Fruit fly (Drosophila melanogaster): Measurements from ENCODE around the gene mip130.

Gene mip130

DNA sequence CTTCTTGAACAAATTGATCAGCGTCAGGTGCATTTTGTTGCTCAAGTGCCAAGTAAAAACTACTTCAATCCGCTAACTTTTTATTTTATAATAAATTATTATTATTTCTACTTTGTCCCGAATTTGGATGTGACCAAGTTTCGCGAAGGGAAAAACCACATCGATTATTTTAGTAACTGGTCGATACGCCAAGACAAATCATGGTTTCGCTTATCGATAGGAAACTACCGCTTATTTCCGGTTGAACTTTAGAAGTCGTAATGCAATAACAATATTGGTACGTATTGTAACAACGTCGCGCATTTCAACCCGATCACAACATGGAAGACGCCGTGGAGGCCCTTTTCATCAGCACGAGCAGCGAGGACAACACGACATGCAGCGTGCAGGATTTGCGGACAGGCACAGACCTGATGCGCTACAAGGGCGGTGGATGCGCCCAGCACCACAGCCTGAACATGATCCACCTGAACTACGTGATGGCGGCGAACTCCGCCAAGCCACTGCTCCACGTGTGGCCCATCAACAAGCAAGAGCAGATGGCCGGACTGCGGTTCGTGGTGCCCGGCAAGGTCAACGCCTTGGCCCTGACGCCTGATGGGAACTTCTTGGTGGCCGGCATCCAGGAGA lies 30.8 kb upstream of the mip130 start, which contains the start of the genes CG14817 and CG14805 (continued):
- TF ChIP-seq HmgD (GFP tag; optimal IDR thresholded peaks at IDR 0.05) (no peak), sim (GFP tag; IDR thresholded peaks at IDR 0.05) (peak; percentile 23; the same call in 1 of the 2 replicates), Sin3A (optimal IDR thresholded peaks at IDR 0.05) (no peak), tll (GFP tag; optimal IDR thresholded peaks at IDR 0.05) (no peak), mld (GFP tag; IDR thresholded peaks at IDR 0.05; ENCODE audit: partially characterized antibody) (no peak), CG10565 (GFP tag; optimal IDR thresholded peaks at IDR 0.05) (no peak), chm (GFP tag; IDR thresholded peaks at IDR 0.05) (peak; percentile 85), CG4424 (GFP tag; optimal IDR thresholded peaks at IDR 0.05) (no peak), CG3838 (GFP tag; optimal IDR thresholded peaks at IDR 0.05) (no peak), org-1 (GFP tag; optimal IDR thresholded peaks at IDR 0.05) (peak; percentile 54), Dek (tag; optimal IDR thresholded peaks at IDR 0.05) (peak; percentile 43), Hand (GFP tag; optimal IDR thresholded peaks at IDR 0.05) (peak; percentile 68), otp (GFP tag; IDR thresholded peaks at IDR 0.05) (0 out of 3 replicates have a peak, but pooled peaks have one; percentile 48), Aef1 (GFP tag; IDR thresholded peaks at IDR 0.05) (no peak), CG3847 (GFP tag; IDR thresholded peaks at IDR 0.05) (peak; percentile 50), her (GFP tag; optimal IDR thresholded peaks at IDR 0.05) (peak; percentile 12), CG4360 (GFP tag; IDR thresholded peaks at IDR 0.05) (no peak), Hey (tag; optimal IDR thresholded peaks at IDR 0.05) (no peak), CG17802 (tag; optimal IDR thresholded peaks at IDR 0.05) (peak; percentile 20), pan (optimal IDR thresholded peaks at IDR 0.05) (no peak), pan (GFP tag; optimal IDR thresholded peaks at IDR 0.05 in 1 of 2, IDR thresholded peaks at IDR 0.05 in 1 of 2) (peak in 1 of 2 experiments; percentile 56), Scr (GFP tag; IDR thresholded peaks at IDR 0.05; ENCODE audit: partially characterized antibody) (peak; percentile 56), Six4 (GFP tag; optimal IDR thresholded peaks at IDR 0.05) (peak; percentile 34), Hmr (GFP tag; optimal IDR thresholded peaks at IDR 0.05) (peak; percentile 88), Kr (GFP tag; optimal IDR thresholded peaks at IDR 0.05) (no peak), gro (GFP tag; optimal IDR thresholded peaks at IDR 0.05) (no peak), slp2 (GFP tag; optimal IDR thresholded peaks at IDR 0.05) (peak; percentile 12), CG8359 (GFP tag; optimal IDR thresholded peaks at IDR 0.05; ENCODE audit: borderline replicate concordance) (peak; percentile 31), CG13624 (GFP tag; optimal IDR thresholded peaks at IDR 0.05) (peak; percentile 30), peb (GFP tag; IDR thresholded peaks at IDR 0.05) (no peak), sc (optimal IDR thresholded peaks at IDR 0.05) (no peak), sc (GFP tag; optimal IDR thresholded peaks at IDR 0.05) (no peak), phol (tag; optimal IDR thresholded peaks at IDR 0.05) (peak; percentile 69), CG43689 (GFP tag; IDR thresholded peaks at IDR 0.05) (no peak), dimm (GFP tag; IDR thresholded peaks at IDR 0.05) (no peak), CG2712 (tag; optimal IDR thresholded peaks at IDR 0.05) (peak; percentile 64), Pdp1 (GFP tag; optimal IDR thresholded peaks at IDR 0.05) (peak in 1 of 2 experiments; percentile 55), Chrac-16 (GFP tag; optimal IDR thresholded peaks at IDR 0.05) (no peak), Ravus (GFP tag; IDR thresholded peaks at IDR 0.05) (no peak), lbe (GFP tag; optimal IDR thresholded peaks at IDR 0.05) (peak; percentile 62), D19A (tag; optimal IDR thresholded peaks at IDR 0.05) (peak; percentile 21), Atf6 (GFP tag; IDR thresholded peaks at IDR 0.05) (peak; percentile 50; the same call in 1 of the 2 replicates), ems (GFP tag; optimal IDR thresholded peaks at IDR 0.05) (peak; percentile 15), eyg (GFP tag; optimal IDR thresholded peaks at IDR 0.05) (no peak), CG11723 (GFP tag; optimal IDR thresholded peaks at IDR 0.05) (peak; percentile 62), CG10959 (GFP tag; IDR thresholded peaks at IDR 0.05) (no peak), crc (GFP tag; optimal IDR thresholded peaks at IDR 0.05) (peak; percentile 27), tio (GFP tag; optimal IDR thresholded peaks at IDR 0.05) (no peak), CG2129 (GFP tag; IDR thresholded peaks at IDR 0.05; ENCODE audit: partially characterized antibody) (no peak), CG6791 (GFP tag; IDR thresholded peaks at IDR 0.05; ENCODE audit: partially characterized antibody) (peak; percentile 62), dm (GFP tag; optimal IDR thresholded peaks at IDR 0.05) (peak; percentile 38)
